Worm (Caenorhabditis elegans) whole organism, mixed stage, embryonic: Measurements from ENCODE around the gene glt-6.

Experiments used
- M03D4.4 ChIP-seq: sonication (generic microtip); optimal IDR thresholded peaks from 2 replicates; lab custom pipeline; 2017; ENCODE audit warnings: mild to moderate bottlenecking, missing genetic modification characterization, missing compliant biosample characterization
- bed-3 ChIP-seq: fragments of 200-800 bp; sonication (Bioruptor generic); optimal IDR thresholded peaks from 3 replicates; lab custom pipeline; 2018; ENCODE audit warnings: mild to moderate bottlenecking, missing genetic modification characterization, moderate library complexity, missing compliant biosample characterization
- blmp-1 ChIP-seq: fragments of 150-350 bp; optimal IDR thresholded peaks from 2 replicates; lab custom pipeline; 2014; ENCODE audit warnings: missing biosample characterization, missing genetic modification characterization
- ceh-39 ChIP-seq: fragments of 150-350 bp; optimal IDR thresholded peaks from 2 replicates; lab custom pipeline; 2014; ENCODE audit warnings: missing biosample characterization, missing genetic modification characterization
- ceh-43 ChIP-seq: fragments of 200-800 bp; sonication (Bioruptor generic); optimal IDR thresholded peaks from 2 replicates; lab custom pipeline; 2018; ENCODE audit warnings: mild to moderate bottlenecking, missing genetic modification characterization, moderate library complexity, missing compliant biosample characterization
- ceh-83 ChIP-seq: fragments of 200-800 bp; sonication (Bioruptor generic); optimal IDR thresholded peaks from 2 replicates; lab custom pipeline; 2018; ENCODE audit warnings: mild to moderate bottlenecking, missing genetic modification characterization, missing compliant biosample characterization
- ces-1 ChIP-seq: fragments of 150-350 bp; optimal IDR thresholded peaks from 2 replicates; lab custom pipeline; 2014; ENCODE audit warnings: missing biosample characterization, missing genetic modification reagents, missing genetic modification characterization
- cnd-1 ChIP-seq: fragments of 200-800 bp; sonication (Bioruptor generic); optimal IDR thresholded peaks from 2 replicates; lab custom pipeline; 2018; ENCODE audit warnings: mild to moderate bottlenecking, missing genetic modification characterization, missing compliant biosample characterization
- drap-1 ChIP-seq: fragments of 200-800 bp; sonication (Bioruptor generic); optimal IDR thresholded peaks from 3 replicates; lab custom pipeline; 2018; ENCODE audit warnings: mild to moderate bottlenecking, missing genetic modification characterization, missing compliant biosample characterization
- elt-1 ChIP-seq: sonication (generic microtip); optimal IDR thresholded peaks from 2 replicates; lab custom pipeline; 2017; ENCODE audit warnings: missing genetic modification characterization, mild to moderate bottlenecking, missing compliant biosample characterization, antibody characterized with exemption, moderate library complexity, borderline replicate concordance; ENCODE audit not compliant: insufficient read depth
- elt-3 ChIP-seq: fragments of 150-350 bp; optimal IDR thresholded peaks from 2 replicates; lab custom pipeline; 2014; ENCODE audit warnings: missing biosample characterization, missing genetic modification characterization
- flh-1 ChIP-seq: fragments of 200-800 bp; sonication (Bioruptor generic); optimal IDR thresholded peaks from 2 replicates; lab custom pipeline; 2018; ENCODE audit warnings: mild to moderate bottlenecking, missing genetic modification characterization, moderate library complexity, missing compliant biosample characterization
- hlh-1 ChIP-seq: fragments of 150-350 bp; optimal IDR thresholded peaks from 2 replicates; lab custom pipeline; 2014; ENCODE audit warnings: missing biosample characterization, missing genetic modification reagents, missing genetic modification characterization
- lin-13 ChIP-seq: fragments of 150-350 bp; optimal IDR thresholded peaks from 2 replicates; lab custom pipeline; 2014; ENCODE audit warnings: missing biosample characterization, missing genetic modification characterization
- lin-32 ChIP-seq: fragments of 200-800 bp; sonication (Bioruptor generic); optimal IDR thresholded peaks from 2 replicates; lab custom pipeline; 2018; ENCODE audit warnings: mild to moderate bottlenecking, missing genetic modification characterization, missing compliant biosample characterization
- lsy-2 ChIP-seq: fragments of 150-350 bp; optimal IDR thresholded peaks from 2 replicates; lab custom pipeline; 2014; ENCODE audit warnings: missing biosample characterization, missing genetic modification characterization
- mab-5 ChIP-seq: fragments of 150-350 bp; optimal IDR thresholded peaks from 2 replicates; lab custom pipeline; 2014; ENCODE audit warnings: missing biosample characterization, missing genetic modification characterization
- mep-1 ChIP-seq: fragments of 150-350 bp; optimal IDR thresholded peaks from 2 replicates; lab custom pipeline; 2017; ENCODE audit warnings: missing biosample characterization, missing genetic modification reagents, missing genetic modification characterization, inconsistent platforms
- mls-2 ChIP-seq: sonication (generic microtip); optimal IDR thresholded peaks from 2 replicates; lab custom pipeline; 2016; ENCODE audit warnings: mild to moderate bottlenecking, missing genetic modification characterization, moderate library complexity, missing compliant biosample characterization
- nhr-12 ChIP-seq: fragments of 150-350 bp; optimal IDR thresholded peaks from 2 replicates; lab custom pipeline; 2014; ENCODE audit warnings: missing biosample characterization, missing genetic modification characterization
- nhr-2 ChIP-seq: fragments of 150-350 bp; optimal IDR thresholded peaks from 2 replicates; lab custom pipeline; 2014; ENCODE audit warnings: missing biosample characterization, missing genetic modification characterization
- nhr-237 ChIP-seq: fragments of 150-350 bp; optimal IDR thresholded peaks from 2 replicates; lab custom pipeline; 2014; ENCODE audit warnings: missing biosample characterization, missing genetic modification characterization
- nhr-28 ChIP-seq: fragments of 150-350 bp; optimal IDR thresholded peaks from 2 replicates; lab custom pipeline; 2014; ENCODE audit warnings: missing biosample characterization, missing genetic modification characterization
- nhr-76 ChIP-seq: sonication (generic microtip); optimal IDR thresholded peaks from 2 replicates; lab custom pipeline; 2017; ENCODE audit warnings: missing biosample characterization, missing genetic modification characterization
- pha-4 ChIP-seq: fragments of 150-350 bp; optimal IDR thresholded peaks from 2 replicates; lab custom pipeline; 2018; ENCODE audit warnings: missing biosample characterization, missing genetic modification reagents, missing genetic modification characterization
- sem-2 ChIP-seq: fragments of 200-800 bp; sonication (Bioruptor generic); optimal IDR thresholded peaks from 2 replicates; lab custom pipeline; 2018; ENCODE audit warnings: mild to moderate bottlenecking, missing genetic modification characterization, missing compliant biosample characterization
- snpc-4 ChIP-seq: fragments of 150-350 bp; optimal IDR thresholded peaks from 2 replicates; lab custom pipeline; 2014; ENCODE audit warnings: missing biosample characterization, missing genetic modification characterization
- sptf-1 ChIP-seq: sonication (generic microtip); optimal IDR thresholded peaks from 2 replicates; lab custom pipeline; 2017; ENCODE audit warnings: mild to moderate bottlenecking, missing genetic modification characterization, moderate library complexity, missing compliant biosample characterization
- tbx-8 ChIP-seq: fragments of 200-800 bp; sonication (Bioruptor generic); optimal IDR thresholded peaks from 2 replicates; lab custom pipeline; 2018; ENCODE audit warnings: mild to moderate bottlenecking, missing genetic modification characterization, moderate library complexity, missing compliant biosample characterization
- unc-120 ChIP-seq: sonication (generic microtip); optimal IDR thresholded peaks from 2 replicates; lab custom pipeline; 2017; ENCODE audit warnings: missing genetic modification characterization, missing compliant biosample characterization; ENCODE audit not compliant: poor library complexity, severe bottlenecking
- unc-39 ChIP-seq: fragments of 150-350 bp; optimal IDR thresholded peaks from 2 replicates; lab custom pipeline; 2014; ENCODE audit warnings: missing biosample characterization, missing genetic modification characterization
- unc-62 ChIP-seq: fragments of 150-350 bp; optimal IDR thresholded peaks from 2 replicates; lab custom pipeline; 2014; ENCODE audit warnings: missing biosample characterization, missing genetic modification reagents, missing genetic modification characterization
- zip-8 ChIP-seq: fragments of 150-350 bp; optimal IDR thresholded peaks from 2 replicates; lab custom pipeline; 2014; ENCODE audit warnings: missing biosample characterization, missing genetic modification characterization
- ztf-11 ChIP-seq: fragments of 150-350 bp; optimal IDR thresholded peaks from 2 replicates; lab custom pipeline; 2014; ENCODE audit warnings: missing biosample characterization, missing genetic modification characterization

Gene glt-6

ce11 chrIV:7523744-7524143 is 20.3 kb downstream of the glt-6 start:
- TF ChIP-seq ceh-39 (tag; lab: Kevin White, UChicago) (no peak), snpc-4 (tag; lab: Kevin White, UChicago) (no peak), nhr-28 (tag; lab: Kevin White, UChicago) (no peak), pha-4 (peak; percentile 51), unc-62 (no peak)

ce11 chrIV:7530226-7531070 is 27.0 kb downstream of the glt-6 start:
- no peak for TF ChIP-seq mep-1 (tag; lab: Kevin White, UChicago)
- TF ChIP-seq tbx-8: no peak
- TF ChIP-seq flh-1 (GFP tag; lab: Kevin White, UChicago): no peak
- no peak for TF ChIP-seq lin-13 (tag; lab: Kevin White, UChicago)
- no peak for TF ChIP-seq ces-1 (GFP tag; lab: Kevin White, UChicago)
- TF ChIP-seq mab-5 (tag; lab: Kevin White, UChicago): no peak
- no peak for TF ChIP-seq lsy-2 (tag; lab: Kevin White, UChicago)
- TF ChIP-seq nhr-2 (tag; lab: Kevin White, UChicago): no peak
- TF ChIP-seq ceh-83 (GFP tag; lab: Kevin White, UChicago): no peak
- no peak for TF ChIP-seq nhr-12 (tag; lab: Kevin White, UChicago)
- no peak for TF ChIP-seq pha-4
- no peak for TF ChIP-seq blmp-1 (tag; lab: Kevin White, UChicago)
- TF ChIP-seq nhr-237: no peak
- TF ChIP-seq elt-3 (tag; lab: Kevin White, UChicago): no peak
- TF ChIP-seq snpc-4 (tag; lab: Kevin White, UChicago): no peak
- TF ChIP-seq bed-3 (GFP tag; lab: Kevin White, UChicago): no peak
- TF ChIP-seq drap-1: no peak
- TF ChIP-seq lin-32 (GFP tag; lab: Kevin White, UChicago): no peak
- TF ChIP-seq unc-62: no peak
- TF ChIP-seq hlh-1 (tag; lab: Kevin White, UChicago): no peak

DNA sequence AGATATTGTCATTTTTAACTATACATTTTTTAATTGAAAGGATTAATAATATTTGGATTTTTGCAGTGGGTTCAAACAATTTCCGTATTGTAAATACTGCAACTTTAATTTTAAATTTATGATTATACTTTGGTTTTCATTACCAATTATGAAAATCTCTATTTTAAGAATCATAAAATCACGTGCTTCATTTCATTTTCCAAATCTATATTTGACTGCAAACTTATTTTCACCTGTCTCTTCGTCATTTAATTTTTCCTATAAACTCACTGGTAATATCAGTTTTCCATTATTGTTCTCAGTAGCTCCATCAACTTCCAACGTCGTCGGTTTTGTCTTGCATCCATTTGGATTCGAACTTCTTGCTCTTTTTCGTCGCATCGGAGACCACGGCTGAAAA is 28.9 kb downstream of the glt-6 start, which contains the start of gene R05G6.1:
TSS of gene R05G6.1 (plus strand) at position 301 of the 400 bp plus-strand sequence.
- no peak for TF ChIP-seq elt-1 (tag; lab: Kevin White, UChicago)
- TF ChIP-seq blmp-1 (tag; lab: Kevin White, UChicago): no peak
- no peak for TF ChIP-seq lin-32 (GFP tag; lab: Kevin White, UChicago)
- no peak for TF ChIP-seq nhr-237
- no peak for TF ChIP-seq bed-3 (GFP tag; lab: Kevin White, UChicago)
- no peak for TF ChIP-seq sptf-1
- TF ChIP-seq M03D4.4 (tag; lab: Kevin White, UChicago): no peak
- TF ChIP-seq zip-8 (tag; lab: Kevin White, UChicago): no peak
- TF ChIP-seq, all 35 proteins: peak for 0

ce11 chrIV:7542485-7543001 is 39.1 kb downstream of the glt-6 start, which contains the start of gene R05G6.10:
TSS of gene R05G6.10 (minus strand) at chrIV:7542535.
- TF ChIP-seq tbx-8 (no peak), ces-1 (GFP tag; lab: Kevin White, UChicago) (peak; percentile 95)

- TF ChIP-seq ztf-11 (tag; lab: Kevin White, UChicago): no peak
- no peak for TF ChIP-seq drap-1
- TF ChIP-seq ceh-39 (tag; lab: Kevin White, UChicago): no peak
- no peak for TF ChIP-seq elt-1 (tag; lab: Kevin White, UChicago)
- TF ChIP-seq hlh-1 (tag; lab: Kevin White, UChicago): no peak
- no peak for TF ChIP-seq unc-39 (tag; lab: Kevin White, UChicago)
- no peak for TF ChIP-seq mep-1 (tag; lab: Kevin White, UChicago)
- TF ChIP-seq tbx-8: no peak
- TF ChIP-seq sptf-1: no peak
- TF ChIP-seq unc-120 (tag; lab: Kevin White, UChicago): no peak
- TF ChIP-seq ceh-83 (GFP tag; lab: Kevin White, UChicago): no peak
- no peak for TF ChIP-seq lin-13 (tag; lab: Kevin White, UChicago)
- no peak for TF ChIP-seq ceh-43 (GFP tag; lab: Kevin White, UChicago)
- TF ChIP-seq snpc-4 (tag; lab: Kevin White, UChicago): no peak
- TF ChIP-seq sem-2 (GFP tag; lab: Kevin White, UChicago): no peak
- TF ChIP-seq nhr-76: no peak
- TF ChIP-seq unc-62: no peak
- no peak for TF ChIP-seq lsy-2 (tag; lab: Kevin White, UChicago)
- TF ChIP-seq mls-2 (tag; lab: Kevin White, UChicago): no peak
- TF ChIP-seq cnd-1: no peak
Observed at ce11 chrIV:7543662-7544061, 40.2 kb downstream of the glt-6 start.
